Fruit fly (Drosophila melanogaster) whole organism, embryonic: ENCODE measurements around the gene CG8891.
A peak's percentile ranks its signal among the peaks of the same experiment; 100 is the strongest.

ENCODE experiments used
- Abd-B ChIP-seq: fragments of 200-800 bp; sonication (Bioruptor generic); optimal IDR thresholded peaks from 2 replicates; lab custom pipeline; 2018; ENCODE audit warnings: missing biosample characterization, mild to moderate bottlenecking, missing genetic modification characterization, moderate library complexity
- B-H1 ChIP-seq: fragments of 200-800 bp; sonication (Bioruptor generic); IDR thresholded peaks from 3 replicates; pipeline ENCODE4 v1.3.6; 2022; ENCODE audit warnings: missing biosample characterization, missing genetic modification characterization
- CG13296 ChIP-seq: fragments of 200-800 bp; sonication (Bioruptor generic); optimal IDR thresholded peaks from 3 replicates; lab custom pipeline; 2018; ENCODE audit warnings: missing biosample characterization, mild to moderate bottlenecking, missing genetic modification characterization
- CG14014 ChIP-seq: fragments of 200-800 bp; sonication (Bioruptor generic); IDR thresholded peaks from 2 replicates; pipeline ENCODE4 v1.3.6; 2022; ENCODE audit warnings: missing biosample characterization, missing genetic modification characterization
- CG15269 ChIP-seq: fragments of 200-800 bp; sonication (Bioruptor generic); optimal IDR thresholded peaks from 2 replicates; lab custom pipeline; 2018; ENCODE audit warnings: missing biosample characterization, mild to moderate bottlenecking, missing genetic modification characterization, moderate library complexity
- CG30020 ChIP-seq: fragments of 200-800 bp; optimal IDR thresholded peaks from 2 replicates; lab custom pipeline; 2019; ENCODE audit warnings: missing biosample characterization, mild to moderate bottlenecking, missing genetic modification characterization, moderate library complexity
- CG31224 ChIP-seq: fragments of 200-800 bp; sonication (Bioruptor generic); IDR thresholded peaks from 2 replicates; pipeline ENCODE4 v1.3.6; 2022; ENCODE audit warnings: missing biosample characterization, missing genetic modification characterization
- CG33213 ChIP-seq: fragments of 200-800 bp; sonication (Bioruptor generic); optimal IDR thresholded peaks from 3 replicates; lab custom pipeline; 2016; ENCODE audit warnings: missing biosample characterization, missing genetic modification characterization
- CG33557 ChIP-seq: fragments of 200-800 bp; sonication (Bioruptor generic); optimal IDR thresholded peaks from 2 replicates; lab custom pipeline; 2019; ENCODE audit warnings: missing biosample characterization, mild to moderate bottlenecking, missing genetic modification characterization, moderate library complexity
- CG34422 ChIP-seq: fragments of 200-800 bp; sonication (Bioruptor generic); IDR thresholded peaks from 3 replicates; pipeline ENCODE4 v1.3.6; 2022; ENCODE audit warnings: missing biosample characterization, missing genetic modification characterization
- CG5245 ChIP-seq: fragments of 200-800 bp; sonication (Bioruptor generic); optimal IDR thresholded peaks from 3 replicates; lab custom pipeline; 2016; ENCODE audit warnings: missing biosample characterization, missing genetic modification characterization
- CG5953 ChIP-seq: fragments of 200-800 bp; sonication (Bioruptor generic); IDR thresholded peaks from 2 replicates; pipeline ENCODE4 v1.3.6; 2022; ENCODE audit warnings: missing biosample characterization, missing genetic modification characterization
- CG6689 ChIP-seq: fragments of 200-800 bp; sonication (Bioruptor generic); IDR thresholded peaks from 2 replicates; pipeline ENCODE4 v1.3.6; 2022; ENCODE audit warnings: missing biosample characterization, missing genetic modification characterization
- CG7745 ChIP-seq: fragments of 200-800 bp; sonication (Bioruptor generic); optimal IDR thresholded peaks from 2 replicates; lab custom pipeline; 2018; ENCODE audit warnings: missing biosample characterization, mild to moderate bottlenecking, missing genetic modification characterization, moderate library complexity
- CG7839 ChIP-seq: fragments of 200-800 bp; sonication (Bioruptor generic); optimal IDR thresholded peaks from 3 replicates; lab custom pipeline; 2018; ENCODE audit warnings: missing biosample characterization, mild to moderate bottlenecking, missing genetic modification characterization, moderate library complexity
- CG7963 ChIP-seq: fragments of 200-800 bp; sonication (Bioruptor generic); IDR thresholded peaks from 3 replicates; pipeline ENCODE4 v1.3.6; 2022; ENCODE audit warnings: missing biosample characterization, missing genetic modification characterization; ENCODE audit not compliant: partially characterized antibody
- CG8281 ChIP-seq: fragments of 200-800 bp; sonication (Bioruptor generic); optimal IDR thresholded peaks from 2 replicates; lab custom pipeline; 2018; ENCODE audit warnings: missing biosample characterization, mild to moderate bottlenecking, missing genetic modification characterization, moderate library complexity
- CG8290 ChIP-seq, 3 experiments: fragments of 200-800 bp; sonication (Bioruptor generic); optimal IDR thresholded peaks; 2 replicates each; lab custom pipeline; 2016 to 2019; ENCODE audit warnings: missing biosample characterization in 3 of 3, missing genetic modification characterization in 3 of 3, mild to moderate bottlenecking in 2 of 3, moderate library complexity in 1 of 3
- CG8765 ChIP-seq: fragments of 200-800 bp; sonication (Bioruptor generic); IDR thresholded peaks from 2 replicates; pipeline ENCODE4 v1.3.6; 2022; ENCODE audit warnings: missing biosample characterization, missing genetic modification characterization
- CG9215 ChIP-seq: fragments of 200-800 bp; sonication (Bioruptor generic); IDR thresholded peaks from 2 replicates; pipeline ENCODE4 v1.3.6; 2022; ENCODE audit warnings: missing biosample characterization, missing genetic modification characterization
- CG9437 ChIP-seq: fragments of 200-800 bp; sonication (Bioruptor generic); optimal IDR thresholded peaks from 2 replicates; lab custom pipeline; 2018; ENCODE audit warnings: missing biosample characterization, mild to moderate bottlenecking, missing genetic modification characterization
- Dref ChIP-seq: fragments of 200-800 bp; sonication (Bioruptor generic); IDR thresholded peaks from 2 replicates; pipeline ENCODE4 v1.3.6; 2022; ENCODE audit warnings: missing biosample characterization, missing genetic modification characterization
- Fer1 ChIP-seq: fragments of 200-800 bp; sonication (Bioruptor generic); optimal IDR thresholded peaks from 2 replicates; lab custom pipeline; 2017; ENCODE audit warnings: missing biosample characterization, mild to moderate bottlenecking, missing genetic modification characterization
- Fer3 ChIP-seq: fragments of 200-800 bp; sonication (Bioruptor generic); optimal IDR thresholded peaks from 2 replicates; lab custom pipeline; 2018; ENCODE audit warnings: missing biosample characterization, mild to moderate bottlenecking, missing genetic modification characterization, moderate library complexity
- HHEX ChIP-seq: fragments of 200-800 bp; sonication (Bioruptor generic); optimal IDR thresholded peaks from 3 replicates; lab custom pipeline; 2017; ENCODE audit warnings: missing biosample characterization, mild to moderate bottlenecking, missing genetic modification characterization, missing genetic modification reagents
- Hey ChIP-seq: fragments of 200-800 bp; sonication (Bioruptor generic); optimal IDR thresholded peaks from 3 replicates; lab custom pipeline; 2018; ENCODE audit warnings: missing biosample characterization, mild to moderate bottlenecking, missing genetic modification characterization
- HmgD ChIP-seq: fragments of 200-800 bp; sonication (Bioruptor generic); optimal IDR thresholded peaks from 3 replicates; lab custom pipeline; 2016; ENCODE audit warnings: missing biosample characterization, missing genetic modification characterization
- Hr39 ChIP-seq: fragments of >200 bp; optimal IDR thresholded peaks from 2 replicates; lab custom pipeline; 2017
- NC2α ChIP-seq: fragments of 200-800 bp; sonication (Bioruptor generic); optimal IDR thresholded peaks from 2 replicates; lab custom pipeline; 2016; ENCODE audit warnings: missing biosample characterization, missing genetic modification characterization
- Optix ChIP-seq: fragments of 200-800 bp; sonication (Bioruptor generic); IDR thresholded peaks from 3 replicates; pipeline ENCODE4 v1.3.6; 2022; ENCODE audit warnings: missing biosample characterization, missing genetic modification characterization
- Pdp1 ChIP-seq, 2 experiments: fragments of 200-800 bp; sonication (Bioruptor generic); optimal IDR thresholded peaks; 3 replicates each; lab custom pipeline; 2016; ENCODE audit warnings: missing biosample characterization in 2 of 2, missing genetic modification characterization in 2 of 2, mild to moderate bottlenecking in 1 of 2, moderate library complexity in 1 of 2
- Ptx1 ChIP-seq: fragments of 200-800 bp; sonication (Bioruptor generic); IDR thresholded peaks from 2 replicates; pipeline ENCODE4 v1.3.6; 2022; ENCODE audit warnings: missing biosample characterization, missing genetic modification characterization
- abd-A ChIP-seq: fragments of 200-800 bp; sonication (Bioruptor generic); optimal IDR thresholded peaks from 3 replicates; lab custom pipeline; 2019; ENCODE audit warnings: missing biosample characterization, mild to moderate bottlenecking, missing genetic modification characterization, moderate library complexity
- ash1 ChIP-seq: fragments of 200-800 bp; sonication (Bioruptor generic); optimal IDR thresholded peaks from 2 replicates; lab custom pipeline; 2018; ENCODE audit warnings: missing biosample characterization, mild to moderate bottlenecking, missing genetic modification characterization
- chif ChIP-seq, 2 experiments: fragments of 200-800 bp; sonication (Bioruptor generic); optimal IDR thresholded peaks; 3 replicates each; lab custom pipeline; 2016; ENCODE audit warnings: missing biosample characterization in 2 of 2, missing genetic modification characterization in 2 of 2
- ci ChIP-seq: fragments of 200-800 bp; sonication (Bioruptor generic); IDR thresholded peaks from 3 replicates; pipeline ENCODE4 v1.3.6; 2022; ENCODE audit warnings: missing biosample characterization, missing genetic modification characterization
- danr ChIP-seq: fragments of 200-800 bp; sonication (Bioruptor generic); IDR thresholded peaks from 2 replicates; pipeline ENCODE4 v1.3.6; 2022; ENCODE audit warnings: missing biosample characterization, missing genetic modification characterization
- exex ChIP-seq: fragments of 200-800 bp; sonication (Bioruptor generic); optimal IDR thresholded peaks from 4 replicates; lab custom pipeline; 2018; ENCODE audit warnings: missing biosample characterization, mild to moderate bottlenecking, missing genetic modification characterization, moderate library complexity
- eyg ChIP-seq: fragments of 200-800 bp; sonication (Bioruptor generic); optimal IDR thresholded peaks from 3 replicates; lab custom pipeline; 2016; ENCODE audit warnings: missing biosample characterization, missing genetic modification characterization
- gsb-n ChIP-seq: fragments of 200-800 bp; sonication (Bioruptor generic); optimal IDR thresholded peaks from 3 replicates; lab custom pipeline; 2018; ENCODE audit warnings: missing biosample characterization, mild to moderate bottlenecking, missing genetic modification characterization
- kni ChIP-seq: fragments of 200-800 bp; sonication (Bioruptor generic); optimal IDR thresholded peaks from 3 replicates; lab custom pipeline; 2017; ENCODE audit warnings: mild to moderate bottlenecking, missing biosample characterization, missing genetic modification reagents, missing genetic modification characterization
- maf-S ChIP-seq: fragments of 200-800 bp; sonication (Bioruptor generic); optimal IDR thresholded peaks from 2 replicates; lab custom pipeline; 2016; ENCODE audit warnings: missing biosample characterization, missing genetic modification characterization
- nom ChIP-seq: fragments of 200-800 bp; sonication (Bioruptor generic); optimal IDR thresholded peaks from 2 replicates; lab custom pipeline; 2017; ENCODE audit warnings: missing biosample characterization, missing genetic modification characterization, mild to moderate bottlenecking, moderate library complexity, missing genetic modification reagents
- onecut ChIP-seq: fragments of 200-800 bp; sonication (Bioruptor generic); IDR thresholded peaks from 2 replicates; pipeline ENCODE4 v1.3.6; 2022; ENCODE audit warnings: missing biosample characterization, missing genetic modification characterization
- pita ChIP-seq: fragments of 200-800 bp; sonication (Bioruptor generic); optimal IDR thresholded peaks from 2 replicates; lab custom pipeline; 2017; ENCODE audit warnings: missing biosample characterization, mild to moderate bottlenecking, missing genetic modification characterization
- sima ChIP-seq: fragments of 200-800 bp; sonication (Bioruptor generic); optimal IDR thresholded peaks from 2 replicates; lab custom pipeline; 2016; ENCODE audit warnings: missing biosample characterization, missing genetic modification characterization
- sug ChIP-seq: fragments of 200-800 bp; optimal IDR thresholded peaks from 2 replicates; lab custom pipeline; 2019; ENCODE audit warnings: missing biosample characterization, mild to moderate bottlenecking, missing genetic modification characterization, moderate library complexity
- tgo ChIP-seq: fragments of 200-800 bp; sonication (Bioruptor generic); IDR thresholded peaks from 3 replicates; pipeline ENCODE4 v1.3.6; 2022; ENCODE audit warnings: missing biosample characterization, missing genetic modification characterization
- usp ChIP-seq: fragments of >200 bp; optimal IDR thresholded peaks from 2 replicates; lab custom pipeline; 2017; ENCODE audit warnings: missing biosample characterization, missing genetic modification characterization
- z ChIP-seq: fragments of 200-800 bp; sonication (Bioruptor generic); IDR thresholded peaks from 3 replicates; pipeline ENCODE4 v1.3.6; 2022; ENCODE audit warnings: missing biosample characterization, missing genetic modification characterization

The CG8891 gene

DNA sequence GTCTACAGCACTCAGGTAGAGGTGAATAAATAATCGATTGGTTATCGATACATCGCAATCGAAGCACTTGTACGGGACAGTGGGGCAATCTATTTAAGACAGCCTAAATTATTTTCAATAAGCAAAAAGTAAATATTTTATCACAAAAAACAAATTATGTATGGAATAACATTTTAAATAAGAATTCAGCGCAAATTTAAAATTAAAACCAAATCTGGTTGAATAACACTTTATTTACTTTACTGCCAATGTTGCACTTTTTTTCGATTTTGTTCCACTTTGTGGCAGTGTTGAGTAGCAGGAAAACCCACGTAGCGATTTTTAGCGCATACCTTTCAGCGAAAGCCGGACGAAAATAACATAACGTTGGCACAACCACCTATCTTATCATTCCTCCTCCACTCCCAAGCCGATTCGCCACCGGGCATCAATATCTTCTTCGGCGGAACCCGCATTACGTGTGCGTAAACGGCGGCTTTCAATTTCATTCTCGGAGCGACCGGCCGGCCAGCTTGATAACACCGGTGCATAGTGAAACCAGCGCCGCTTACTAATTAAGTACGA, 2.1 kb downstream of the CG8891 start, which contains the start of the genes Gmd and CG3792 (continued):
- TF ChIP-seq maf-S: peak; percentile 95
- TF ChIP-seq Pdp1 (GFP tag; optimal IDR thresholded peaks at IDR 0.05; lab: Kevin White, UChicago): peak; percentile 93 to 94
- TF ChIP-seq tgo: peak; percentile 97
- TF ChIP-seq CG33557 (GFP tag; lab: Kevin White, UChicago): peak; percentile 82
- peak; percentile 93 for TF ChIP-seq CG5953 (GFP tag; lab: Robert Waterston, UW)
- TF ChIP-seq CG14014 (GFP tag; lab: Robert Waterston, UW): peak; percentile 95
- no peak for TF ChIP-seq Hey
- peak; percentile 77 for TF ChIP-seq Dref (GFP tag; lab: Robert Waterston, UW)
- TF ChIP-seq z (GFP tag; lab: Robert Waterston, UW): peak; percentile 35; the same call in 1 of the 3 replicates
- peak; percentile 96 for TF ChIP-seq CG7839 (tag; lab: Kevin White, UChicago)
- peak; percentile 77 for TF ChIP-seq kni (GFP tag; lab: Kevin White, UChicago)
- peak; percentile 96 for TF ChIP-seq Fer3 (tag; lab: Kevin White, UChicago)
- TF ChIP-seq CG34422 (GFP tag; lab: Robert Waterston, UW): peak; percentile 98
- peak; percentile 91 for TF ChIP-seq CG9437 (GFP tag; lab: Kevin White, UChicago)
- no peak for TF ChIP-seq CG7745 (tag; lab: Kevin White, UChicago)
- peak; percentile 95 for TF ChIP-seq CG8290 (GFP tag; optimal IDR thresholded peaks at IDR 0.05; lab: Kevin White, UChicago)
- TF ChIP-seq CG8290 (tag; optimal IDR thresholded peaks at IDR 0.05; lab: Kevin White, UChicago): peak; percentile 82 to 84
- peak; percentile 72 for TF ChIP-seq exex (tag; lab: Kevin White, UChicago)
- peak; percentile 9 for TF ChIP-seq ash1 (GFP tag; lab: Kevin White, UChicago)
- TF ChIP-seq Hr39 (lab: Kevin White, UChicago): no peak
- TF ChIP-seq eyg: peak; percentile 67
- TF ChIP-seq usp: no peak
- TF ChIP-seq CG30020 (tag; lab: Kevin White, UChicago): peak; percentile 81
- peak; percentile 85 to 96 for TF ChIP-seq chif (GFP tag; optimal IDR thresholded peaks at IDR 0.05; lab: Kevin White, UChicago)
- peak; percentile 89 for TF ChIP-seq onecut
- TF ChIP-seq B-H1 (GFP tag; lab: Robert Waterston, UW): peak; percentile 95
- TF ChIP-seq CG8765: peak; percentile 93
- TF ChIP-seq sima (GFP tag; lab: Kevin White, UChicago): peak; percentile 77
- no peak for TF ChIP-seq CG15269 (tag; lab: Kevin White, UChicago)
- peak; percentile 93 for TF ChIP-seq CG31224 (GFP tag; lab: Robert Waterston, UW)
- TF ChIP-seq pita (GFP tag; lab: Kevin White, UChicago): no peak
- TF ChIP-seq nom (GFP tag; lab: Kevin White, UChicago): peak; percentile 91
- peak; percentile 93 for TF ChIP-seq gsb-n (tag; lab: Kevin White, UChicago)
- TF ChIP-seq abd-A (tag; lab: Kevin White, UChicago): no peak
- TF ChIP-seq HHEX (GFP tag; lab: Kevin White, UChicago): peak; percentile 94
- TF ChIP-seq Optix (GFP tag; lab: Robert Waterston, UW): peak; percentile 81
- peak; percentile 96 for TF ChIP-seq Fer1 (GFP tag; lab: Kevin White, UChicago)
- TF ChIP-seq CG13296 (GFP tag; lab: Kevin White, UChicago): peak; percentile 95
- TF ChIP-seq Abd-B (GFP tag; lab: Kevin White, UChicago): peak; percentile 86
- peak; percentile 98 for TF ChIP-seq Ptx1 (GFP tag; lab: Robert Waterston, UW)
- peak; percentile 93 for TF ChIP-seq danr (GFP tag; lab: Robert Waterston, UW)
- TF ChIP-seq HmgD (GFP tag; lab: Kevin White, UChicago): peak; percentile 87
- TF ChIP-seq CG33213: peak; percentile 86
- TF ChIP-seq NC2α (GFP tag; lab: Kevin White, UChicago): peak; percentile 90
- peak; percentile 97 for TF ChIP-seq CG6689
- peak; percentile 96 for TF ChIP-seq CG9215 (GFP tag; lab: Robert Waterston, UW)
- peak; percentile 93 for TF ChIP-seq CG5245 (GFP tag; lab: Kevin White, UChicago)
- peak; percentile 93 for TF ChIP-seq sug (tag; lab: Kevin White, UChicago)
- peak; percentile 76 for TF ChIP-seq CG7963 (GFP tag; lab: Robert Waterston, UW)
- TF ChIP-seq ci (GFP tag; lab: Robert Waterston, UW): peak; percentile 93
- no peak for TF ChIP-seq CG8281 (tag; lab: Kevin White, UChicago)
